Fruit fly (Drosophila melanogaster) Kc167 (cell line): ENCODE results near the gene CG6481.

Experiments
- Sin3A ChIP-seq: fragments of >200 bp; optimal IDR thresholded peaks from 2 replicates; lab custom pipeline; 2018; ENCODE audit warnings: missing external identifiers
- h ChIP-seq: fragments of >200 bp; optimal IDR thresholded peaks from 3 replicates; lab custom pipeline; 2018; ENCODE audit warnings: missing external identifiers
- insv ChIP-seq: fragments of >200 bp; optimal IDR thresholded peaks from 3 replicates; lab custom pipeline; 2018; ENCODE audit warnings: missing external identifiers
- psq ChIP-seq: fragments of >200 bp; optimal IDR thresholded peaks from 2 replicates; lab custom pipeline; 2017; ENCODE audit warnings: missing external identifiers
- ttk ChIP-seq: sonication (Bioruptor generic); optimal IDR thresholded peaks from 2 replicates; lab custom pipeline; 2017; ENCODE audit warnings: missing external identifiers

DNA sequence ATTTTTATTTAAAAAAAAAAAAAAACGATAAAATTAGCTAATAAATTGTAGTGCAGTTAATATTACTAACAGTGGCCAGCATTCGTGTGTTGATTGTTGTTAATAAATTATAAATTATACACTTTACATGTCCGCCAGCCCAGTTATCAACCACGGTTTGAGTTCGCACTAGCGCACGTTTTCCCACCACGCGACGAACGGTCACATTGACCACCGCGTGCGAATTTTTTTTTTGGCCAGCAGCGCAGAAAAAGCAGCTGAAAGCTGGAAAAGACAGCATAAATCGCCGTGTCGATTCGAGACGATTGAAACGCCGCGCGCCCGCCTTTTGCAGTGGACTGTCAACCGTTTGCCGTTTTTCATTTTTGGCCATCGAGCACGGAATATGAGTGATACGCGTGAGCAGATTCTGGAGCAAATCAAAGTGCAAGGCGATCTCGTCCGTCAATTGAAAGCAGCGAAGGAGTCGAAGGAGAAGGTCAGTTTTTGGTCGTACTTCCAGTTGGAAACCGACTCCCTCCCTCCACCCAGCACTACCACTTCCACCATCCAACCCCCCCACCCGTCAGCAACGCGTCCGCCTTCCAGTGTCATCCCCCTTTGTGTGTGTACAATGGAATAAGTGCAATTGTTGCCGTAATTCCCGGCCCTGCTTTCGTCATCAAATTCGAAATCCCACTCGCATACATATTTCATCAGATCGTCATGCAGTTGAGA lies 6.9 kb downstream of the CG6481 start, which contains the start of the genes Bx and HisRS:
- TF ChIP-seq insv = no peak
- no peak for TF ChIP-seq h (lab: Kevin White, UChicago)
- TF ChIP-seq ttk (lab: Kevin White, UChicago) = no peak
- TF ChIP-seq psq (lab: Kevin White, UChicago) = no peak
- no peak for TF ChIP-seq Sin3A (lab: Kevin White, UChicago)
